Fruit fly (Drosophila melanogaster) whole organism, prepupa: ENCODE results near the gene CG43400.

Experiments
- Blimp-1 ChIP-seq: fragments of 200-800 bp; sonication (Bioruptor generic); optimal IDR thresholded peaks from 3 replicates; lab custom pipeline; 2017; ENCODE audit warnings: missing biosample characterization, missing genetic modification characterization, mild to moderate bottlenecking, moderate library complexity, missing genetic modification reagents
- CG10631 ChIP-seq: fragments of 200-800 bp; sonication (Bioruptor generic); optimal IDR thresholded peaks from 2 replicates; lab custom pipeline; 2016; ENCODE audit warnings: missing biosample characterization, missing genetic modification characterization
- CG10669 ChIP-seq: fragments of 200-800 bp; sonication (Bioruptor generic); optimal IDR thresholded peaks from 3 replicates; lab custom pipeline; 2018; ENCODE audit warnings: missing biosample characterization, mild to moderate bottlenecking, missing genetic modification characterization, moderate library complexity
- CG11294 ChIP-seq: fragments of 200-800 bp; sonication (Bioruptor generic); IDR thresholded peaks from 2 replicates; pipeline ENCODE4 v1.3.6; 2022; ENCODE audit warnings: missing biosample characterization, missing genetic modification characterization
- CG11762 ChIP-seq: fragments of 200-800 bp; sonication (Bioruptor generic); optimal IDR thresholded peaks from 3 replicates; lab custom pipeline; 2016; ENCODE audit warnings: missing biosample characterization, missing genetic modification characterization; ENCODE audit not compliant: insufficient read depth
- CG11902 ChIP-seq: fragments of 200-800 bp; sonication (Bioruptor generic); optimal IDR thresholded peaks from 3 replicates; lab custom pipeline; 2016; ENCODE audit warnings: missing biosample characterization, missing genetic modification characterization
- CG15336 ChIP-seq: fragments of 200-800 bp; sonication (Bioruptor generic); IDR thresholded peaks from 2 replicates; pipeline ENCODE4 v1.3.6; 2022; ENCODE audit warnings: missing biosample characterization, missing genetic modification characterization
- CG1621 ChIP-seq: fragments of 200-800 bp; sonication (Bioruptor generic); optimal IDR thresholded peaks from 3 replicates; lab custom pipeline; 2018; ENCODE audit warnings: missing biosample characterization, mild to moderate bottlenecking, missing genetic modification characterization
- CG3032 ChIP-seq: fragments of 200-800 bp; optimal IDR thresholded peaks from 2 replicates; lab custom pipeline; 2019; ENCODE audit warnings: missing biosample characterization, mild to moderate bottlenecking, missing genetic modification characterization, moderate library complexity
- CG3919 ChIP-seq: fragments of 200-800 bp; sonication (Bioruptor generic); optimal IDR thresholded peaks from 3 replicates; lab custom pipeline; 2016; ENCODE audit warnings: missing biosample characterization, missing genetic modification characterization
- CG4318 ChIP-seq: fragments of 200-800 bp; sonication (Bioruptor generic); optimal IDR thresholded peaks from 3 replicates; lab custom pipeline; 2017; ENCODE audit warnings: missing biosample characterization, mild to moderate bottlenecking, missing genetic modification characterization
- CG6163 ChIP-seq: fragments of 200-800 bp; sonication (Bioruptor generic); IDR thresholded peaks from 3 replicates; pipeline ENCODE4 v1.3.6; 2022; ENCODE audit warnings: missing biosample characterization, missing genetic modification characterization
- CG6276 ChIP-seq: fragments of 200-800 bp; sonication (Bioruptor generic); optimal IDR thresholded peaks from 2 replicates; lab custom pipeline; 2017; ENCODE audit warnings: missing biosample characterization, mild to moderate bottlenecking, missing genetic modification characterization
- CG6792 ChIP-seq: fragments of 200-800 bp; sonication (Bioruptor generic); optimal IDR thresholded peaks from 3 replicates; lab custom pipeline; 2016; ENCODE audit warnings: missing biosample characterization, missing genetic modification characterization
- CG6808 ChIP-seq: fragments of 200-800 bp; sonication (Bioruptor generic); optimal IDR thresholded peaks from 3 replicates; lab custom pipeline; 2017; ENCODE audit warnings: missing biosample characterization, missing genetic modification characterization, mild to moderate bottlenecking, moderate library complexity, missing genetic modification reagents
- CG6854 ChIP-seq: fragments of 200-800 bp; sonication (Bioruptor generic); optimal IDR thresholded peaks from 2 replicates; lab custom pipeline; 2017; ENCODE audit warnings: missing biosample characterization, mild to moderate bottlenecking, missing genetic modification characterization
- CG7368 ChIP-seq: fragments of 200-800 bp; sonication (Bioruptor generic); optimal IDR thresholded peaks from 3 replicates; lab custom pipeline; 2016; ENCODE audit warnings: missing biosample characterization, missing genetic modification characterization
- CG8119 ChIP-seq: fragments of 200-800 bp; sonication (Bioruptor generic); IDR thresholded peaks from 3 replicates; pipeline ENCODE4 v1.3.6; 2022; ENCODE audit warnings: missing biosample characterization, missing genetic modification characterization
- CG8319 ChIP-seq: fragments of 200-800 bp; sonication (Bioruptor generic); optimal IDR thresholded peaks from 3 replicates; lab custom pipeline; 2016; ENCODE audit warnings: missing biosample characterization, missing genetic modification characterization
- CG8632 ChIP-seq: fragments of 200-800 bp; sonication (Bioruptor generic); optimal IDR thresholded peaks from 3 replicates; lab custom pipeline; 2016; ENCODE audit warnings: missing biosample characterization, missing genetic modification characterization
- CG9139 ChIP-seq: fragments of 200-800 bp; sonication (Bioruptor generic); optimal IDR thresholded peaks from 3 replicates; lab custom pipeline; 2017; ENCODE audit warnings: missing biosample characterization, mild to moderate bottlenecking, missing genetic modification characterization
- Eip78C ChIP-seq: fragments of 200-800 bp; sonication (Bioruptor generic); peaks from one replicate; lab custom pipeline; 2016; ENCODE audit warnings: missing biosample characterization, missing genetic modification characterization
- Eip93F ChIP-seq: fragments of 200-800 bp; sonication (Bioruptor generic); optimal IDR thresholded peaks from 2 replicates; lab custom pipeline; 2016; ENCODE audit warnings: missing biosample characterization, mild to moderate bottlenecking, missing genetic modification characterization
- Ets21C ChIP-seq: fragments of 200-800 bp; sonication (Bioruptor generic); optimal IDR thresholded peaks from 3 replicates; lab custom pipeline; 2016; ENCODE audit warnings: missing biosample characterization, missing genetic modification characterization
- Ets96B ChIP-seq: fragments of 200-800 bp; optimal IDR thresholded peaks from 2 replicates; lab custom pipeline; 2019; ENCODE audit warnings: missing biosample characterization, mild to moderate bottlenecking, missing genetic modification characterization, moderate library complexity
- Gug ChIP-seq: fragments of 200-800 bp; sonication (Bioruptor generic); IDR thresholded peaks from 2 replicates; pipeline ENCODE4 v1.3.6; 2022; ENCODE audit warnings: missing biosample characterization, missing genetic modification characterization
- Hr38 ChIP-seq: sonication (Bioruptor generic); optimal IDR thresholded peaks from 2 replicates; lab custom pipeline; 2016; ENCODE audit warnings: missing biosample characterization, missing genetic modification characterization
- Hr39 ChIP-seq: fragments of 200-800 bp; sonication (Bioruptor generic); optimal IDR thresholded peaks from 2 replicates; lab custom pipeline; 2016; ENCODE audit warnings: missing biosample characterization, missing genetic modification characterization
- Hr4 ChIP-seq: fragments of 200-800 bp; sonication (Bioruptor generic); optimal IDR thresholded peaks from 3 replicates; lab custom pipeline; 2016; ENCODE audit warnings: missing biosample characterization, missing genetic modification characterization
- Met ChIP-seq: fragments of 200-800 bp; sonication (Bioruptor generic); optimal IDR thresholded peaks from 3 replicates; lab custom pipeline; 2016; ENCODE audit warnings: missing biosample characterization, missing genetic modification characterization
- OdsH ChIP-seq: fragments of 200-800 bp; sonication (Bioruptor generic); optimal IDR thresholded peaks from 3 replicates; lab custom pipeline; 2016; ENCODE audit warnings: missing biosample characterization, missing genetic modification characterization
- Smox ChIP-seq: fragments of 200-800 bp; sonication (Bioruptor generic); optimal IDR thresholded peaks from 3 replicates; lab custom pipeline; 2016; ENCODE audit warnings: missing biosample characterization, missing genetic modification characterization
- Sox102F ChIP-seq: fragments of 200-800 bp; sonication (Bioruptor generic); optimal IDR thresholded peaks from 2 replicates; lab custom pipeline; 2016; ENCODE audit warnings: missing biosample characterization, mild to moderate bottlenecking, missing genetic modification characterization
- Sox14 ChIP-seq: fragments of 200-800 bp; sonication (Bioruptor generic); optimal IDR thresholded peaks from 3 replicates; lab custom pipeline; 2016; ENCODE audit warnings: missing biosample characterization, missing genetic modification characterization
- Sox15 ChIP-seq: fragments of 200-800 bp; sonication (Bioruptor generic); optimal IDR thresholded peaks from 3 replicates; lab custom pipeline; 2016; ENCODE audit warnings: missing biosample characterization, missing genetic modification characterization
- achi ChIP-seq: fragments of 200-800 bp; sonication (Bioruptor generic); optimal IDR thresholded peaks from 3 replicates; lab custom pipeline; 2016; ENCODE audit warnings: missing biosample characterization, missing genetic modification characterization
- acj6 ChIP-seq: fragments of 200-800 bp; sonication (Bioruptor generic); optimal IDR thresholded peaks from 3 replicates; lab custom pipeline; 2016; ENCODE audit warnings: missing biosample characterization, missing genetic modification characterization
- cyc ChIP-seq: fragments of 200-800 bp; sonication (Bioruptor generic); optimal IDR thresholded peaks from 3 replicates; lab custom pipeline; 2016; ENCODE audit warnings: missing biosample characterization, missing genetic modification characterization
- fd85E ChIP-seq: fragments of 200-800 bp; sonication (Bioruptor generic); optimal IDR thresholded peaks from 3 replicates; lab custom pipeline; 2016; ENCODE audit warnings: missing biosample characterization, missing genetic modification characterization
- lz ChIP-seq: fragments of 200-800 bp; sonication (Bioruptor generic); optimal IDR thresholded peaks from 3 replicates; lab custom pipeline; 2016; ENCODE audit warnings: missing biosample characterization, missing genetic modification characterization
- net ChIP-seq: fragments of 200-800 bp; sonication (Bioruptor generic); optimal IDR thresholded peaks from 3 replicates; lab custom pipeline; 2016; ENCODE audit warnings: missing biosample characterization, missing genetic modification characterization
- salr ChIP-seq, 2 experiments: fragments of 200-800 bp; sonication (Bioruptor generic); optimal IDR thresholded peaks; 3 replicates each; lab custom pipeline; 2016 to 2018; ENCODE audit warnings: missing biosample characterization in 2 of 2, missing genetic modification characterization in 2 of 2, mild to moderate bottlenecking in 1 of 2
- spab ChIP-seq: fragments of 200-800 bp; sonication (Bioruptor generic); optimal IDR thresholded peaks from 2 replicates; lab custom pipeline; 2017; ENCODE audit warnings: missing biosample characterization, mild to moderate bottlenecking, missing genetic modification characterization, missing genetic modification reagents
- svp ChIP-seq: fragments of 200-800 bp; sonication (Bioruptor generic); peaks from one replicate; lab custom pipeline; 2016; ENCODE audit warnings: missing biosample characterization, missing genetic modification characterization
- topi ChIP-seq: fragments of 200-800 bp; sonication (Bioruptor generic); optimal IDR thresholded peaks from 3 replicates; lab custom pipeline; 2016; ENCODE audit warnings: missing biosample characterization, missing genetic modification characterization
- vri ChIP-seq: fragments of 200-800 bp; sonication (Bioruptor generic); optimal IDR thresholded peaks from 3 replicates; lab custom pipeline; 2016; ENCODE audit warnings: missing biosample characterization, mild to moderate bottlenecking, missing genetic modification characterization

The CG43400 gene

dm6 chr2L:8461782-8462453 lies 28.6 kb upstream of the CG43400 start (continued):
- peak; percentile 14 for TF ChIP-seq Met
- no peak for TF ChIP-seq CG11902
- no peak for TF ChIP-seq CG3032
- no peak for TF ChIP-seq Hr38 (GFP tag; lab: Kevin White, UChicago)
- peak; percentile 28 for TF ChIP-seq Hr4 (GFP tag; lab: Kevin White, UChicago)
- TF ChIP-seq Sox14 (GFP tag; lab: Kevin White, UChicago), result no peak
- peak; percentile 6 for TF ChIP-seq Ets96B (tag; lab: Kevin White, UChicago)
- no peak for TF ChIP-seq CG8632 (GFP tag; lab: Kevin White, UChicago)
- TF ChIP-seq CG15336 (GFP tag; lab: Robert Waterston, UW), result no peak
- TF ChIP-seq CG1621 (tag; lab: Kevin White, UChicago), result no peak
- peak; percentile 23 for TF ChIP-seq OdsH (GFP tag; lab: Kevin White, UChicago)
- no peak for TF ChIP-seq CG7368 (GFP tag; lab: Kevin White, UChicago)
- TF ChIP-seq Eip93F, result no peak
- TF ChIP-seq CG6854 (GFP tag; lab: Kevin White, UChicago), result no peak
- no peak for TF ChIP-seq Ets21C (GFP tag; lab: Kevin White, UChicago)
- TF ChIP-seq topi (GFP tag; lab: Kevin White, UChicago), result peak; percentile 16
- peak; percentile 3 for TF ChIP-seq vri (GFP tag; lab: Kevin White, UChicago)
- TF ChIP-seq CG6808 (GFP tag; lab: Kevin White, UChicago), result no peak
- peak; percentile 30 for TF ChIP-seq CG10669 (GFP tag; lab: Kevin White, UChicago)
- peak; percentile 73 for TF ChIP-seq Eip78C (GFP tag; lab: Kevin White, UChicago)
- no peak for TF ChIP-seq CG6276 (GFP tag; lab: Kevin White, UChicago)
- no peak for TF ChIP-seq CG8119 (GFP tag; lab: Robert Waterston, UW)
- no peak for TF ChIP-seq CG6792
- TF ChIP-seq Sox102F (GFP tag; lab: Kevin White, UChicago), result peak; percentile 8
- no peak for TF ChIP-seq Gug
- peak; percentile 38 for TF ChIP-seq svp (GFP tag; lab: Kevin White, UChicago)
- TF ChIP-seq CG4318 (GFP tag; lab: Kevin White, UChicago), result no peak
- no peak for TF ChIP-seq Smox (GFP tag; lab: Kevin White, UChicago)
- no peak for TF ChIP-seq CG11762 (GFP tag; lab: Kevin White, UChicago)
- TF ChIP-seq Blimp-1 (GFP tag; lab: Kevin White, UChicago), result no peak
- no peak for TF ChIP-seq CG11294 (GFP tag; lab: Robert Waterston, UW)
- no peak for TF ChIP-seq fd85E (GFP tag; lab: Kevin White, UChicago)
- TF ChIP-seq, all 60 proteins: peak for 21

DNA sequence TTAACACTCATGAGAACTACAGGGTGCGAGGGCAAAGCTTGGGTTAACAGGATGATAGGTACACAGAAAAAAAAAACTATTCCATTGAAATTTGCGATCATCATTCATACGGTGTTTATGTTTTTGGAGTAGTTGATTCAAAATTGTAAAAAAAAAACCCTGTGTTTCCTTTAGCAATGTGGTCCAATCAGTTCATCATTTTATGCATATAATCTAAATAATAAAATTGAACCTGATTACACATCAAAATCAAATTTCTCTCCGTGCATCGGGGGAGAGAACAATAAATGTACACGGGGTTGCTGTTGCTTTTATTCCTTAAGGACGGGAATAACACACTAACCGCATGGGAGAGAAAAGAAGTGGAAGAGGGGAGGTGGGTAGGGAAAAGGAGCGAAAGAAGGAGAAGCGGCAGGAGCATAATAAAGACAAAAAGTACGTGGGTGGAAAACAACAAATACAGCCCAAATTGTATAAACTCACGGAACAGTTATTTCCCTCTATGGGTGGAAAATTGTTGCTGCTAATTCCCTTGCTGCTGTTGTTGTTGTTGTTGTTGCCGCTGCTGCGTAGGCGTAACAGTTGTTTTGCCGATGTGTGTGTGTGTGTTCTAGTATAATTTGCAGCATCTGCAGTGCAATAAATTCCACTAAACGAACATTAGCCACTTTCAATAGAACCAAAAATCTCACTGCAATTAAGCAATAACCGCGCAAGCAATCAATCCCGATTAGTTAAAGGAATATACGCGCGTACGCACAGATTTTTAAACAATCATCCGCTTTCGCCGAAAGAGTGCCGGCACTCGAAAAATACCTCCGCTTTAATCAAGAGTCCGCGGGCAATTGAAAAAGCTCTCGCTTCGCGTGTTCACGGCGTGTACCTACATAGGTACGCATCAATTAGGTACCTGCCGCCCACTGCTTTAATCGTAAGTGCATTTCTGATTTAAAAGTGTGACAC lies 27.1 kb upstream of the CG43400 start, which contains the start of gene Agpat2:
Gene Agpat2, minus strand, starts transcription at position 851 of the 963 bp plus-strand sequence.
- TF ChIP-seq CG8632 (GFP tag; lab: Kevin White, UChicago) (peak; percentile 59), Hr38 (GFP tag; lab: Kevin White, UChicago) (no peak), CG11762 (GFP tag; lab: Kevin White, UChicago) (peak; percentile 20), CG6163 (GFP tag; lab: Robert Waterston, UW) (peak; percentile 73), CG8319 (GFP tag; lab: Kevin White, UChicago) (peak; percentile 30), lz (peak; percentile 75), CG8119 (GFP tag; lab: Robert Waterston, UW) (0 out of 3 replicates have a peak, but pooled peaks have one; percentile 46), achi (GFP tag; lab: Kevin White, UChicago) (peak; percentile 59), CG7368 (GFP tag; lab: Kevin White, UChicago) (peak; percentile 64), CG9139 (GFP tag; lab: Kevin White, UChicago) (no peak), Blimp-1 (GFP tag; lab: Kevin White, UChicago) (peak; percentile 27), fd85E (GFP tag; lab: Kevin White, UChicago) (peak; percentile 7), CG11902 (peak; percentile 48), Hr39 (GFP tag; lab: Kevin White, UChicago) (peak; percentile 79), net (GFP tag; lab: Kevin White, UChicago) (peak; percentile 48), CG1621 (tag; lab: Kevin White, UChicago) (peak; percentile 48), spab (GFP tag; lab: Kevin White, UChicago) (peak; percentile 57), Sox15 (GFP tag; lab: Kevin White, UChicago) (peak; percentile 28), CG10631 (GFP tag; lab: Kevin White, UChicago) (peak; percentile 59), cyc (peak; percentile 80), CG3919 (peak; percentile 77), CG6276 (GFP tag; lab: Kevin White, UChicago) (no peak), CG4318 (GFP tag; lab: Kevin White, UChicago) (peak; percentile 10), salr (GFP tag; optimal IDR thresholded peaks at IDR 0.05; lab: Kevin White, UChicago) (peak; percentile 2 to 35), Ets21C (GFP tag; lab: Kevin White, UChicago) (peak; percentile 63), acj6 (GFP tag; lab: Kevin White, UChicago) (peak; percentile 64), Gug (no peak)
